Fruit fly (Drosophila melanogaster): ENCODE data around the gene Tti1.

Tti1 gene

DNA sequence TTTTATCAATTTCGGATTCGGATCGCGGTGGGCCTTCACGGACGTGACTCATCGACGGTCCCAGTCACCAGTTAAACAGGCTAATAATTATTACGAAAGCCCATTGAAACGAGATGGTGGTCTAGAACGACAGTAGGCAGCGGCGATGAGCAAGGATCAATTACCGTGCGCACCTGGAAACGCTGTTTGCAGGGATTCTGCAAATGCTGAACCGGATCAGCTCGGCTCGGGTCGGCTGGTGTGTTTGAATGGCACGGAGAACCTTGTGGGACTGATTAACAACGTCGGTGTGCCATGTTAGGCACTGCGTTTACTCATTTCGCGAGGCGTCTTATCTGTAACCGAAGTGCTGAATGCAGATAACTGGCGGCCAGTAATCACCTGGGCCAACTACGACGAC, 19.7 kb upstream of the Tti1 start, which contains the start of gene Whamy:
Gene Whamy (minus strand): TSS at position 273 of the 400 bp plus-strand sequence.
- TF ChIP-seq cic (GFP tag; optimal IDR thresholded peaks at IDR 0.05): peak; percentile 92
- no peak for TF ChIP-seq kay (GFP tag; ENCODE audit: borderline replicate concordance)
- TF ChIP-seq CG12768 (GFP tag; optimal IDR thresholded peaks at IDR 0.05): peak; percentile 5
- peak; percentile 12 for TF ChIP-seq CG33017 (tag; optimal IDR thresholded peaks at IDR 0.05)
- TF ChIP-seq Mnt (GFP tag; optimal IDR thresholded peaks at IDR 0.05): peak; percentile 36

DNA sequence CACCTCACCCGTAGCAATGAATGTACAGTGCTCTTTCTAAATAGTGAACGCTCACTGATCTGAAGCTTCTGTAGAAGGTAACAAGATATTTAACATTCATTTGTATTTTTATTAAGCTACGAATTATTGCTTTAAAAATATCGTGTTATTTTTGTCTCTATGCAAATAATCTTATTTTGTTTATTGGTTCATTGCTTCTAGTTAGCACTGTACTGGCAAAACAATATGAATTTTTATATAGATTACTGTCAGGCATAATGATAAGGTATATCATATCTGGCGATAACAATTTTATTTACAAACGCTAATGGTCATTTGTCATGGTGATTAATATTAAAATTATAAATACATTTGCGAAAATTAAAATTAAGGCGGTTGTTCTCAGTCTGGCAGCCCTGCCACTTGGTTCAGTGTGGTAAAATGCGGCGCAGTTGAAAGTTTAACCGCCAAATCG, 17.1 kb upstream of the Tti1 start, which contains the start of gene CG9471:
Gene CG9471 (minus strand): TSS at position 24 of the 454 bp plus-strand sequence.
- TF ChIP-seq CG7101 (tag; optimal IDR thresholded peaks at IDR 0.05) (peak; percentile 97), ovo (GFP tag; optimal IDR thresholded peaks at IDR 0.05) (peak; percentile 88), CG1620 (GFP tag; optimal IDR thresholded peaks at IDR 0.05) (peak; percentile 95), Clk (GFP tag; optimal IDR thresholded peaks at IDR 0.05) (peak; percentile 91), CG5204 (GFP tag; optimal IDR thresholded peaks at IDR 0.05) (peak; percentile 97), Crg-1 (GFP tag; optimal IDR thresholded peaks at IDR 0.05) (peak; percentile 88), cnc (optimal IDR thresholded peaks at IDR 0.05) (no peak), kay (GFP tag; ENCODE audit: borderline replicate concordance) (no peak), CG7045 (GFP tag; optimal IDR thresholded peaks at IDR 0.05) (peak; percentile 94), cic (GFP tag; optimal IDR thresholded peaks at IDR 0.05) (peak; percentile 94), toe (GFP tag; optimal IDR thresholded peaks at IDR 0.05) (peak; percentile 96), bab1 (GFP tag; optimal IDR thresholded peaks at IDR 0.05) (peak; percentile 98), pad (GFP tag; optimal IDR thresholded peaks at IDR 0.05) (peak; percentile 84), Mnt (GFP tag; optimal IDR thresholded peaks at IDR 0.05) (peak; percentile 92), tj (GFP tag; optimal IDR thresholded peaks at IDR 0.05) (peak; percentile 78), CG33017 (tag; optimal IDR thresholded peaks at IDR 0.05) (peak; percentile 98), Hr96 (GFP tag; optimal IDR thresholded peaks at IDR 0.05) (peak; percentile 95), CG11617 (GFP tag; optimal IDR thresholded peaks at IDR 0.05) (peak; percentile 96), CG12768 (GFP tag; optimal IDR thresholded peaks at IDR 0.05) (peak; percentile 97), CG14711 (tag; optimal IDR thresholded peaks at IDR 0.05) (peak; percentile 92)

DNA sequence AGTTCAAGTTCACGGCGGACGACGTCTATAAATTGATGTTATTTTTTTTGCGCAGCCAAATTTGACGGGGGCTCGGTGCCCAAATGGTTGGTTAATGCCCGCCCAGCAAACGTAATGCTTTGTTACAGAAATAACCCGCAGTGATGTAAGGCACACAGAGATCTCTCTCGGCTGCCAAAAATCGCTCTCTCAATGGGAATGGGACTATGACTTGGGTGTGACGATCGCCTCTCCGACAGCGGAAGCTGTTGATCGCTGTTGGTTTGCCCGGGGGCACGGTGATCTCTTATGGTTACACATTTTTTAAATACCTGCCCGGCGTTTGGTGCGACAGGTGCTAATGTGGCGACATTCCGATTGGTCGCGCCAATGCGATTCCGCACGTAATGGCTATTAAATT, 15.6 kb upstream of the Tti1 start:
- TF ChIP-seq ovo (GFP tag; optimal IDR thresholded peaks at IDR 0.05) (no peak), CG1620 (GFP tag; optimal IDR thresholded peaks at IDR 0.05) (no peak), toe (GFP tag; optimal IDR thresholded peaks at IDR 0.05) (no peak), CG33017 (tag; optimal IDR thresholded peaks at IDR 0.05) (no peak), Mnt (GFP tag; optimal IDR thresholded peaks at IDR 0.05) (no peak), Hr96 (GFP tag; optimal IDR thresholded peaks at IDR 0.05) (no peak), CG11617 (GFP tag; optimal IDR thresholded peaks at IDR 0.05) (no peak), Crg-1 (GFP tag; optimal IDR thresholded peaks at IDR 0.05) (no peak), cic (GFP tag; optimal IDR thresholded peaks at IDR 0.05) (no peak), CG7101 (tag; optimal IDR thresholded peaks at IDR 0.05) (no peak), bab1 (GFP tag; optimal IDR thresholded peaks at IDR 0.05) (no peak), tj (GFP tag; optimal IDR thresholded peaks at IDR 0.05) (no peak), kay (GFP tag; ENCODE audit: borderline replicate concordance) (no peak), cnc (optimal IDR thresholded peaks at IDR 0.05) (no peak), Clk (GFP tag; optimal IDR thresholded peaks at IDR 0.05) (no peak), pad (GFP tag; optimal IDR thresholded peaks at IDR 0.05) (no peak)

DNA sequence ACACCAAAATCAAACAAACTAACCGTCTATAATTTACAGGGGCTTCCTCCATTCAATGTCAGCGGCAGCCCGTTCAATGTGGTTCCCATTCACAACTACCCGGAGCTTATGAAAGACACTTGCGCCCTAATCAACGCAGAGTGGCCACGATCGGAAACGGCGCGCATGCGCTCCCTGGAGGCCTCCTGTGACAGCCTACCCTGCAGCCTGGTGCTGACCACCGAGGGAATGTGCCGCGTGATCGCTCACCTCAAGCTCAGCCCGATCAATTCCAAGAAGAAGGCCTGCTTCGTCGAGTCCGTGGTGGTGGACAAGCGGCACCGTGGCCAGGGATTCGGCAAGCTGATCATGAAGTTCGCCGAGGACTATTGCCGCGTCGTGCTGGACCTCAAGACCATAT, 14.4 kb upstream of the Tti1 start, which contains the start of gene MED6:
Gene MED6 (minus strand): TSS at position 101 of the 400 bp plus-strand sequence.
- TF ChIP-seq CG5204 (GFP tag; optimal IDR thresholded peaks at IDR 0.05) (no peak), CG33017 (tag; optimal IDR thresholded peaks at IDR 0.05) (no peak), toe (GFP tag; optimal IDR thresholded peaks at IDR 0.05) (no peak), Hr96 (GFP tag; optimal IDR thresholded peaks at IDR 0.05) (no peak), Crg-1 (GFP tag; optimal IDR thresholded peaks at IDR 0.05) (no peak), Clk (GFP tag; optimal IDR thresholded peaks at IDR 0.05) (no peak), bab1 (GFP tag; optimal IDR thresholded peaks at IDR 0.05) (no peak), cic (GFP tag; optimal IDR thresholded peaks at IDR 0.05) (no peak), CG12768 (GFP tag; optimal IDR thresholded peaks at IDR 0.05) (no peak), CG14711 (tag; optimal IDR thresholded peaks at IDR 0.05) (no peak)

DNA sequence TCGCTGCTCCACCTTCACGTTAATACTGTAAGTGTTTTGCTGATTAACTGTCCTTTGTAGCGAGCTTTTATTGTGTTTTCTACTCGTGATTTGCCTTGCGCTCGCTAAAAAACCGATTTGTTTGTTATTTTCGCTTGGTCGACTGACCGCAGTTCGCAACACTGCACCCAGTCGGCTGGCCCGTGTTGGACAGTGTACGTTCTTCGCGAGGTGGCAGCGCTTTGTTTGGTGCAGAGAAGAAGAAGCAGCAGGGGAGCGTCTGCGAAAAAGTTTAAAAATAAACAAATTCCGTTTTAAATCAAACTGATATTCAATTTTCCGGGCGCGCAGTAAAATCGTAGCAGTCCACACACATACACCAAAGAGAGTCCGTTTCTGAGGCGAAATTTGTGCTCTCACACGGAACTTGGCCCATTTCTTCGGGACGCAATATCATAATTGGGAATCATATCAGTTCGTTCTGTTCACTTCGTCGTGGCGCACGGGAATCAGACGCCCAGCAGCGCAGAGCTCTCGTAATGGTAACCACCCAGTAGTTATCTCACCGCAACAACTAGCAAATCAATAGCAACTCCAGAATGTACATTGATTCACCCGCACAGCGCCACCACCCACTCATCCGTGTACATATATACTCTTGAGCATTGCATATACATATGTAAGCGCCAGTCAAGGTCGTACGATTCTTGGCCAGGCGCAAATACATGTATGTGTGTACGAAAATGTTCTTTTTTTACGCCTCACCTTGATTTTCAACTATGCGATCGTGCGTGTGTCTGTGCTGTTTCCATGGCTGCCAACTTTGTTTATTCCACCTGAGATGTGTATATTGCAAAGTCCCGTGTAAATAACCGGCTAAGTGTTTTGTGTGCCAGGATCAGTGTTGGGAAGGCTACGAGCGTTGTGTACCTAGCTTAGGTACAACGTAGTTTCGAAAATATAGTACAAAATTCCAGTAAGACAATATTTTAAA, 13.4 kb upstream of the Tti1 start, which contains the start of gene Naa80:
Gene Naa80 (plus strand): TSS at position 215 of the 973 bp plus-strand sequence.
- TF ChIP-seq Mnt (GFP tag; optimal IDR thresholded peaks at IDR 0.05): peak; percentile 92
- TF ChIP-seq CG12768 (GFP tag; optimal IDR thresholded peaks at IDR 0.05): peak; percentile 82
- no peak for TF ChIP-seq cnc (optimal IDR thresholded peaks at IDR 0.05)
- peak; percentile 64 for TF ChIP-seq ovo (GFP tag; optimal IDR thresholded peaks at IDR 0.05)
- TF ChIP-seq bab1 (GFP tag; optimal IDR thresholded peaks at IDR 0.05): peak; percentile 56
- TF ChIP-seq pad (GFP tag; optimal IDR thresholded peaks at IDR 0.05): peak; percentile 80
- TF ChIP-seq Clk (GFP tag; optimal IDR thresholded peaks at IDR 0.05): peak; percentile 67
- peak; percentile 88 for TF ChIP-seq cic (GFP tag; optimal IDR thresholded peaks at IDR 0.05)
- TF ChIP-seq CG7101 (tag; optimal IDR thresholded peaks at IDR 0.05): peak; percentile 82
- TF ChIP-seq CG1620 (GFP tag; optimal IDR thresholded peaks at IDR 0.05): peak; percentile 95
- peak; percentile 57 for TF ChIP-seq CG11617 (GFP tag; optimal IDR thresholded peaks at IDR 0.05)
- peak; percentile 21 for TF ChIP-seq tj (GFP tag; optimal IDR thresholded peaks at IDR 0.05)
- peak; percentile 96 for TF ChIP-seq Crg-1 (GFP tag; optimal IDR thresholded peaks at IDR 0.05)
- peak; percentile 55 for TF ChIP-seq CG14711 (tag; optimal IDR thresholded peaks at IDR 0.05)
- no peak for TF ChIP-seq CG5204 (GFP tag; optimal IDR thresholded peaks at IDR 0.05)
- no peak for TF ChIP-seq kay (GFP tag; ENCODE audit: borderline replicate concordance)
- TF ChIP-seq toe (GFP tag; optimal IDR thresholded peaks at IDR 0.05): peak; percentile 63
- peak; percentile 65 for TF ChIP-seq CG7045 (GFP tag; optimal IDR thresholded peaks at IDR 0.05)
- peak; percentile 38 for TF ChIP-seq Hr96 (GFP tag; optimal IDR thresholded peaks at IDR 0.05)
- peak; percentile 69 for TF ChIP-seq CG33017 (tag; optimal IDR thresholded peaks at IDR 0.05)
